Fruit fly (Drosophila melanogaster): ENCODE data around the gene CG3337.

Gene CG3337

DNA sequence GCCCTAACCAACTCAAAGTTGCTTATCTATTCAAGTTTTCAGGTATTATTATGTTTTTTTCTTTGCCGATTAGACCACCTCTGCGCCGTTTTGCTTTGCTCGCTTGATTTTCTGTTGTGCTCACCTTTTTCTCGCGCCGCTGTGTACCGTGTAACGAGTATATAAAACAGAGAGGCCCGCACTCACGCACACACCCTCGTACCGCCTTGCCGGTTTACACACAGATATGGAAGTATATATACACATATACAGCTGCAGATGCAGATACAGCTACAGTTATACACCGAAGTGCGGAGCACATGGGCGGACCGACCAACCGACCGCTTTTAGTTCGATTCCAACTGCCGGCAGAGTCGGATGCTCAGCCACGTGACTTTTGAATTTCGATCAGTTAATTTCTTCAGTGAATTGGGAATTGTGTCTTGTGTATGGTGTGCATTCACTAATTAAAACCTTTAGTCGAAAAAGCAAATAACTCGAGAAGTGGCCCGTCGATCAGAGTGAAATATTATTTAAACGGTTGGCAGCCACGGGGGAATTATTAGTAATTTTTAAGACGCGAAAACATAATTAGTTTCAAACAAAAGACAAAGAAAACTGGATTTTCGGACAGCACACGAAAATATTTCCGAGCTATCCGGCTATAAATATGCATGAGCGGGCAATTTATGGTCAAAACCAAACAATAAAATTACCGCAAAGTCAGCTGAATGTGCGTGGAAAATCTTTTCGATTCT lies 34.7 kb downstream of the CG3337 start:
- TF ChIP-seq sv (GFP tag; optimal IDR thresholded peaks at IDR 0.05): no peak
- TF ChIP-seq ey (GFP tag; optimal IDR thresholded peaks at IDR 0.05): no peak
- TF ChIP-seq dl (GFP tag; optimal IDR thresholded peaks at IDR 0.05; ENCODE audit: insufficient read depth in 1 of 2, partially characterized antibody in 2 of 2): peak in 1 of 2 experiments; percentile 48
- TF ChIP-seq rgr (GFP tag; optimal IDR thresholded peaks at IDR 0.05): peak; percentile 67
- TF ChIP-seq Rel (GFP tag; optimal IDR thresholded peaks at IDR 0.05): no peak
- TF ChIP-seq Rel (tag; optimal IDR thresholded peaks at IDR 0.05): peak; percentile 52
- TF ChIP-seq Sp1 (GFP tag; optimal IDR thresholded peaks at IDR 0.05): peak; percentile 62
- TF ChIP-seq fru (GFP tag; optimal IDR thresholded peaks at IDR 0.05): peak; percentile 44
- no peak for TF ChIP-seq usp (GFP tag; optimal IDR thresholded peaks at IDR 0.05)
- TF ChIP-seq CG32264 (GFP tag; optimal IDR thresholded peaks at IDR 0.05): no peak
- TF ChIP-seq Dif (GFP tag; optimal IDR thresholded peaks at IDR 0.05; ENCODE audit: partially characterized antibody): peak; percentile 40
- TF ChIP-seq CrebA (GFP tag; optimal IDR thresholded peaks at IDR 0.05; ENCODE audit: borderline replicate concordance): peak; percentile 79
- TF ChIP-seq brk (GFP tag; optimal IDR thresholded peaks at IDR 0.05): no peak
- no peak for TF ChIP-seq tai (GFP tag; optimal IDR thresholded peaks at IDR 0.05)
- TF ChIP-seq jim (GFP tag; optimal IDR thresholded peaks at IDR 0.05): peak; percentile 65
- TF ChIP-seq pan (optimal IDR thresholded peaks at IDR 0.05): no peak
- peak; percentile 1 for TF ChIP-seq HLH106 (tag; optimal IDR thresholded peaks at IDR 0.05)
- TF ChIP-seq OdsH (GFP tag; optimal IDR thresholded peaks at IDR 0.05): peak; percentile 24
- peak; percentile 7 for TF ChIP-seq Hr78 (GFP tag; optimal IDR thresholded peaks at IDR 0.05)
- no peak for TF ChIP-seq Mio (GFP tag; optimal IDR thresholded peaks at IDR 0.05)
- TF ChIP-seq lola (GFP tag; optimal IDR thresholded peaks at IDR 0.05): no peak
- no peak for TF ChIP-seq dmrt93B (GFP tag; optimal IDR thresholded peaks at IDR 0.05)
- no peak for TF ChIP-seq Abd-B (GFP tag; optimal IDR thresholded peaks at IDR 0.05)
- TF ChIP-seq GATAd (GFP tag; optimal IDR thresholded peaks at IDR 0.05): no peak
- peak; percentile 55 for TF ChIP-seq h (GFP tag; optimal IDR thresholded peaks at IDR 0.05)
- peak; percentile 62 for TF ChIP-seq br (GFP tag; optimal IDR thresholded peaks at IDR 0.05)
- TF ChIP-seq Vsx2 (GFP tag; optimal IDR thresholded peaks at IDR 0.05; ENCODE audit: partially characterized antibody): peak; percentile 61
- peak; percentile 46 for TF ChIP-seq Hnf4 (GFP tag; optimal IDR thresholded peaks at IDR 0.05)
- peak in 1 of 2 experiments; percentile 18 for TF ChIP-seq foxo (GFP tag; optimal IDR thresholded peaks at IDR 0.05)
- peak; percentile 58 for TF ChIP-seq psq (GFP tag; optimal IDR thresholded peaks at IDR 0.05)
- peak; percentile 57 for TF ChIP-seq N (GFP tag; optimal IDR thresholded peaks at IDR 0.05)
- TF ChIP-seq sage (GFP tag; optimal IDR thresholded peaks at IDR 0.05): peak; percentile 10
- TF ChIP-seq woc (GFP tag; optimal IDR thresholded peaks at IDR 0.05): no peak
- no peak for TF ChIP-seq dsf (GFP tag; optimal IDR thresholded peaks at IDR 0.05; ENCODE audit: borderline replicate concordance)
- TF ChIP-seq Jra (GFP tag; optimal IDR thresholded peaks at IDR 0.05): peak; percentile 8
- no peak for TF ChIP-seq Dfd (GFP tag; optimal IDR thresholded peaks at IDR 0.05)
- TF ChIP-seq Hr83 (GFP tag; optimal IDR thresholded peaks at IDR 0.05; ENCODE audit: poor library complexity, severe bottlenecking): peak; percentile 88
- TF ChIP-seq CG9705 (GFP tag; optimal IDR thresholded peaks at IDR 0.05): no peak
- TF ChIP-seq Myc (optimal IDR thresholded peaks at IDR 0.05): no peak

DNA sequence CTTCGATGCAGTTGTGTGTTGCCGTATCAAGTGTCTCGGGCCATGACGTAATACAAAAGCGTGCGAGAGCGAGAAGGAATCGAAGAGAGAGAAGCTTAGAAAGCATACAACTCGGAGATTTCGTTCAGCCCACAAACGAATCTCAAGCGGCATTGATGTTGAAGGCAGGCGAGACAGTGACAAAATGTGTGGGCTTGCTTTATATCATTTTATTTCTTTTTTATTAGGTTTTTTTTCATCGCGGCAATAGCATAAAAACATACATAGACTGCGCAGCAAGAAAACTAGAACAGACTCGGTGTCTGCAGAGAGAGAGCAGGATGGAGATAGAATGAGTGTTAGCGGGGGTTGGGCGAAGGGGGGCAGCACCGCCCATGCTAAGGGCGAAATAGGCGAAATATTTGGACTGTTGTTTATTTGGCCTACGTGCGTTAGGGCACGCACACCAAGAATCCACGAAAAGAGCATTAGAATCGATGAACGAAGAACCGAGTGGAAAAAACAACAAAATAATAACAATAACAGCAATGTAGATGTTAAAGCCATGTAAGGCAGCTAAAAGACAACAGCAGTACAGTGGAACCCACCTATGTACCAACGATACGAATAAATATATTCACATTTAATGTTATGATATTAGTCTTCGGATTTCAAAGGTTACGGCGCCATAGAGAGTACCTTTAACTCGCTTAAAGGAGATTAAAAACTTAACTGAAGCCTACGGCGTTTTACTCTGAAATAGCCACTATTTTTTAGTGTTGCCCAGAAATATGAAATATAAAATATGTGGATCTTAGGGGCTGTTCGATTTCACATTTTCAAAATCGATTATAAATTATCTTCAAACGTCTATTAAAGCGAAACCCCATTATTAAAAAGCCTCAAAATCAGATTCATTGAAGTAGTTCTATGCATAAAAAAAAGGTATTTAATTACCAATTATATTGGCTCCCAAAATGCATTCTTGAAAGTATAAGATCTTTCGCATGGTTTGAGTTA lies 35.7 kb downstream of the CG3337 start:
- TF ChIP-seq woc (GFP tag; optimal IDR thresholded peaks at IDR 0.05): peak; percentile 21
- peak; percentile 36 for TF ChIP-seq sv (GFP tag; optimal IDR thresholded peaks at IDR 0.05)
- TF ChIP-seq HLH106 (tag; optimal IDR thresholded peaks at IDR 0.05): peak; percentile 16
- TF ChIP-seq Dif (GFP tag; optimal IDR thresholded peaks at IDR 0.05; ENCODE audit: partially characterized antibody): peak; percentile 1
- no peak for TF ChIP-seq fru (GFP tag; optimal IDR thresholded peaks at IDR 0.05)
- no peak for TF ChIP-seq CG9705 (GFP tag; optimal IDR thresholded peaks at IDR 0.05)
- TF ChIP-seq dl (GFP tag; optimal IDR thresholded peaks at IDR 0.05; ENCODE audit: insufficient read depth in 1 of 2, partially characterized antibody in 2 of 2): peak in 1 of 2 experiments; percentile 48
